Worm (Caenorhabditis elegans): ENCODE results near the gene K11H12.5.

DNA sequence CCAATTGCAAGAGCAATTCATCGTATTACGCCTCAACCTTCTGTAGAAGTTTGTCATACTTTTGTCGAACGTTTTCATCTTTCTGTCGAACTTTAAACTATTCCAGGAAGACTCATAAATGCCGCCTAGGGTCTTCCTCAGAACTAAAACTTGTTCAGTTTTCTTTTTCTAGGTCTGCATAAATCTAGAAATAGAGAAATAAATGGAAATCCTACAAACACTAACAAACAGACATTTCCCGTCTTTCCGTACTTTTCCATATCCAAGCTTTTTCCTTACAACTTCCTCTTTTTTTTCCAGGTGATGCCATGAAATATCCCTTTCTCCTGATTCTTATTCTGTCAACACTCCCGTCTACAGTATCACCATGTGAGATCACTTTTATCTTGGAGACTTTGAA is 7.8 kb downstream of the K11H12.5 start, which contains the start of gene cutl-28:
- TF ChIP-seq dao-5 (tag; optimal IDR thresholded peaks at IDR 0.05) (no peak), W03F9.2 (tag; optimal IDR thresholded peaks at IDR 0.05) (no peak)

All from whole organism, L4/young adult.